Fruit fly (Drosophila melanogaster) whole organism, embryonic: Measurements from ENCODE around the gene CG43760.

Experiments used
- Aef1 ChIP-seq: fragments of 200-800 bp; sonication (Bioruptor generic); IDR thresholded peaks from 3 replicates; pipeline ENCODE4 v1.3.6; 2022; ENCODE audit warnings: missing biosample characterization, missing genetic modification characterization
- Antp ChIP-seq: fragments of 200-800 bp; sonication (Bioruptor generic); optimal IDR thresholded peaks from 3 replicates; lab custom pipeline; 2016; ENCODE audit warnings: missing biosample characterization, missing genetic modification characterization
- CG1024 ChIP-seq: fragments of 200-800 bp; sonication (Bioruptor generic); IDR thresholded peaks from 2 replicates; pipeline ENCODE4 v1.3.6; 2022; ENCODE audit warnings: missing biosample characterization, missing genetic modification characterization
- CG10321 ChIP-seq: fragments of 200-800 bp; sonication (Bioruptor generic); IDR thresholded peaks from 2 replicates; pipeline ENCODE4 v1.3.6; 2022; ENCODE audit warnings: missing biosample characterization, missing genetic modification characterization
- CG12659 ChIP-seq: fragments of 200-800 bp; sonication (Bioruptor generic); optimal IDR thresholded peaks from 3 replicates; lab custom pipeline; 2017; ENCODE audit warnings: mild to moderate bottlenecking, missing biosample characterization, missing genetic modification reagents, missing genetic modification characterization
- CG14050 ChIP-seq: fragments of 200-800 bp; sonication (Bioruptor generic); IDR thresholded peaks from 3 replicates; pipeline ENCODE4 v1.3.6; 2022; ENCODE audit warnings: missing biosample characterization, missing genetic modification characterization
- CG14710 ChIP-seq: fragments of 200-800 bp; sonication (Bioruptor generic); optimal IDR thresholded peaks from 3 replicates; lab custom pipeline; 2019; ENCODE audit warnings: missing biosample characterization, mild to moderate bottlenecking, missing genetic modification characterization, moderate library complexity
- CG15601 ChIP-seq: fragments of 200-800 bp; sonication (Bioruptor generic); optimal IDR thresholded peaks from 3 replicates; lab custom pipeline; 2019; ENCODE audit warnings: missing biosample characterization, mild to moderate bottlenecking, missing genetic modification characterization, moderate library complexity
- CG17328 ChIP-seq: fragments of 200-800 bp; sonication (Bioruptor generic); IDR thresholded peaks from 2 replicates; pipeline ENCODE4 v1.3.6; 2022; ENCODE audit warnings: missing biosample characterization, missing genetic modification characterization
- CG30403 ChIP-seq: fragments of 200-800 bp; sonication (Bioruptor generic); optimal IDR thresholded peaks from 3 replicates; lab custom pipeline; 2016; ENCODE audit warnings: missing biosample characterization, missing genetic modification characterization
- CG3847 ChIP-seq: fragments of 200-800 bp; sonication (Bioruptor generic); IDR thresholded peaks from 2 replicates; pipeline ENCODE4 v1.3.6; 2022; ENCODE audit warnings: missing biosample characterization, missing genetic modification characterization
- CG4617 ChIP-seq: fragments of 200-800 bp; sonication (Bioruptor generic); optimal IDR thresholded peaks from 3 replicates; lab custom pipeline; 2016; ENCODE audit warnings: missing biosample characterization, missing genetic modification characterization, borderline replicate concordance
- CG6683 ChIP-seq: fragments of 200-800 bp; sonication (Bioruptor generic); optimal IDR thresholded peaks from 2 replicates; lab custom pipeline; 2017; ENCODE audit warnings: missing biosample characterization, mild to moderate bottlenecking, missing genetic modification characterization, missing genetic modification reagents
- CG7357 ChIP-seq: fragments of 200-800 bp; sonication (Bioruptor generic); IDR thresholded peaks from 3 replicates; pipeline ENCODE4 v1.3.6; 2022; ENCODE audit warnings: missing biosample characterization, missing genetic modification characterization
- CG8290 ChIP-seq, 3 experiments: fragments of 200-800 bp; sonication (Bioruptor generic); optimal IDR thresholded peaks; 2 replicates each; lab custom pipeline; 2016 to 2019; ENCODE audit warnings: missing biosample characterization in 3 of 3, missing genetic modification characterization in 3 of 3, mild to moderate bottlenecking in 2 of 3, moderate library complexity in 1 of 3
- CG8944 ChIP-seq: fragments of 200-800 bp; sonication (Bioruptor generic); optimal IDR thresholded peaks from 3 replicates; lab custom pipeline; 2016; ENCODE audit warnings: missing biosample characterization, missing genetic modification characterization
- CrebB ChIP-seq: fragments of 200-800 bp; sonication (Bioruptor generic); optimal IDR thresholded peaks from 3 replicates; lab custom pipeline; 2018; ENCODE audit warnings: missing biosample characterization, mild to moderate bottlenecking, missing genetic modification characterization
- Dbx ChIP-seq: fragments of 200-800 bp; sonication (Bioruptor generic); IDR thresholded peaks from 3 replicates; pipeline ENCODE4 v1.3.6; 2022; ENCODE audit warnings: missing biosample characterization, missing genetic modification characterization
- Dek ChIP-seq: fragments of 200-800 bp; sonication (Bioruptor generic); optimal IDR thresholded peaks from 3 replicates; lab custom pipeline; 2019; ENCODE audit warnings: missing biosample characterization, mild to moderate bottlenecking, missing genetic modification characterization, moderate library complexity
- Dip2 ChIP-seq: fragments of 200-800 bp; sonication (Bioruptor generic); IDR thresholded peaks from 2 replicates; pipeline ENCODE4 v1.3.6; 2022; ENCODE audit warnings: missing biosample characterization, missing genetic modification characterization
- ERR ChIP-seq: fragments of 200-800 bp; sonication (Bioruptor generic); optimal IDR thresholded peaks from 2 replicates; lab custom pipeline; 2016; ENCODE audit warnings: missing biosample characterization, missing genetic modification characterization
- Gsc ChIP-seq: fragments of 200-800 bp; sonication (Bioruptor generic); IDR thresholded peaks from 2 replicates; pipeline ENCODE4 v1.3.6; 2022; ENCODE audit warnings: missing biosample characterization, missing genetic modification characterization
- HLH3B ChIP-seq: fragments of 200-800 bp; sonication (Bioruptor generic); IDR thresholded peaks from 2 replicates; pipeline ENCODE4 v1.3.6; 2022; ENCODE audit warnings: missing biosample characterization, missing genetic modification characterization
- Hey ChIP-seq: fragments of 200-800 bp; sonication (Bioruptor generic); optimal IDR thresholded peaks from 3 replicates; lab custom pipeline; 2018; ENCODE audit warnings: missing biosample characterization, mild to moderate bottlenecking, missing genetic modification characterization
- Lim3 ChIP-seq: fragments of 200-800 bp; sonication (Bioruptor generic); IDR thresholded peaks from 2 replicates; pipeline ENCODE4 v1.3.6; 2022; ENCODE audit warnings: missing biosample characterization, missing genetic modification characterization
- Myb ChIP-seq: fragments of 200-800 bp; sonication (Bioruptor generic); optimal IDR thresholded peaks from 2 replicates; lab custom pipeline; 2016; ENCODE audit warnings: missing biosample characterization, missing genetic modification characterization
- NFAT ChIP-seq: fragments of 200-800 bp; sonication (Bioruptor generic); IDR thresholded peaks from 2 replicates; pipeline ENCODE4 v1.3.6; 2022; ENCODE audit warnings: missing biosample characterization, missing genetic modification characterization
- Neu2 ChIP-seq: fragments of 200-800 bp; sonication (Bioruptor generic); optimal IDR thresholded peaks from 3 replicates; lab custom pipeline; 2016; ENCODE audit warnings: missing biosample characterization, missing genetic modification characterization, borderline replicate concordance
- Ptx1 ChIP-seq: fragments of 200-800 bp; sonication (Bioruptor generic); IDR thresholded peaks from 2 replicates; pipeline ENCODE4 v1.3.6; 2022; ENCODE audit warnings: missing biosample characterization, missing genetic modification characterization
- ab ChIP-seq: fragments of 200-800 bp; sonication (Bioruptor generic); optimal IDR thresholded peaks from 2 replicates; lab custom pipeline; 2016; ENCODE audit warnings: missing biosample characterization, missing genetic modification characterization
- az2 ChIP-seq: fragments of 200-800 bp; sonication (Bioruptor generic); optimal IDR thresholded peaks from 3 replicates; lab custom pipeline; 2016; ENCODE audit warnings: missing biosample characterization, missing genetic modification characterization
- cas ChIP-seq: fragments of 200-800 bp; sonication (Bioruptor generic); IDR thresholded peaks from 2 replicates; pipeline ENCODE4 v1.3.6; 2022; ENCODE audit warnings: missing biosample characterization, missing genetic modification characterization
- chn ChIP-seq: fragments of 200-800 bp; sonication (Bioruptor generic); optimal IDR thresholded peaks from 2 replicates; lab custom pipeline; 2016; ENCODE audit warnings: missing biosample characterization, missing genetic modification characterization
- grau ChIP-seq: fragments of 200-800 bp; optimal IDR thresholded peaks from 3 replicates; lab custom pipeline; 2019; ENCODE audit warnings: missing biosample characterization, mild to moderate bottlenecking, missing genetic modification characterization, moderate library complexity
- gt ChIP-seq: fragments of 200-800 bp; sonication (Bioruptor generic); IDR thresholded peaks from 2 replicates; pipeline ENCODE4 v1.3.6; 2022; ENCODE audit warnings: missing biosample characterization, missing genetic modification characterization
- hbn ChIP-seq: fragments of 200-800 bp; sonication (Bioruptor generic); IDR thresholded peaks from 2 replicates; pipeline ENCODE4 v1.3.6; 2022; ENCODE audit warnings: missing biosample characterization, missing genetic modification characterization; ENCODE audit not compliant: partially characterized antibody
- jumu ChIP-seq: fragments of 200-800 bp; sonication (Bioruptor generic); optimal IDR thresholded peaks from 3 replicates; lab custom pipeline; 2016; ENCODE audit warnings: missing biosample characterization, missing genetic modification characterization
- lov ChIP-seq, 2 experiments: fragments of 200-800 bp in 1 of 2; fragments of >200 bp in 1 of 2; sonication (Bioruptor generic) in 1 of 2; IDR thresholded peaks in 1 of 2; optimal IDR thresholded peaks in 1 of 2; 2 replicates in 1 of 2; 3 replicates in 1 of 2; pipeline versions ENCODE4 v1.3.6 to Lab custom; 2017 to 2022; ENCODE audit warnings: missing biosample characterization in 1 of 2, missing genetic modification characterization in 1 of 2
- luna ChIP-seq: fragments of 200-800 bp; sonication (Bioruptor generic); optimal IDR thresholded peaks from 2 replicates; lab custom pipeline; 2016; ENCODE audit warnings: missing biosample characterization, missing genetic modification characterization
- maf-S ChIP-seq: fragments of 200-800 bp; sonication (Bioruptor generic); optimal IDR thresholded peaks from 2 replicates; lab custom pipeline; 2016; ENCODE audit warnings: missing biosample characterization, missing genetic modification characterization
- mam ChIP-seq: fragments of 200-800 bp; sonication (Bioruptor generic); optimal IDR thresholded peaks from 3 replicates; lab custom pipeline; 2016; ENCODE audit warnings: missing biosample characterization, missing genetic modification characterization
- run ChIP-seq: fragments of 200-800 bp; sonication (Bioruptor generic); optimal IDR thresholded peaks from 3 replicates; lab custom pipeline; 2018; ENCODE audit warnings: missing biosample characterization, mild to moderate bottlenecking, missing genetic modification characterization
- slp2 ChIP-seq: fragments of 200-800 bp; sonication (Bioruptor generic); optimal IDR thresholded peaks from 2 replicates; lab custom pipeline; 2016; ENCODE audit warnings: missing biosample characterization, missing genetic modification characterization
- sna ChIP-seq: fragments of 200-800 bp; sonication (Bioruptor generic); IDR thresholded peaks from 2 replicates; pipeline ENCODE4 v1.3.6; 2022; ENCODE audit warnings: missing biosample characterization, missing genetic modification characterization; ENCODE audit not compliant: partially characterized antibody
- sqz ChIP-seq: fragments of 200-800 bp; sonication (Bioruptor generic); optimal IDR thresholded peaks from 3 replicates; lab custom pipeline; 2018; ENCODE audit warnings: missing biosample characterization, mild to moderate bottlenecking, missing genetic modification characterization
- ssp ChIP-seq: fragments of 200-800 bp; sonication (Bioruptor generic); IDR thresholded peaks from 2 replicates; pipeline ENCODE4 v1.3.6; 2022; ENCODE audit warnings: missing biosample characterization, missing genetic modification characterization
- tap ChIP-seq: fragments of 200-800 bp; optimal IDR thresholded peaks from 3 replicates; lab custom pipeline; 2019; ENCODE audit warnings: missing biosample characterization, mild to moderate bottlenecking, missing genetic modification characterization, moderate library complexity
- yki ChIP-seq: fragments of >200 bp; optimal IDR thresholded peaks from 3 replicates; lab custom pipeline; 2018

CG43760 gene

dm6 chr2L:15751259-15751555 is 25.4 kb downstream of the CG43760 start (continued):
- TF ChIP-seq CG4617 (GFP tag; lab: Kevin White, UChicago) (no peak), Gsc (GFP tag; lab: Robert Waterston, UW) (no peak), yki (lab: Kevin White, UChicago) (no peak), Ptx1 (GFP tag; lab: Robert Waterston, UW) (0 out of 2 replicates have a peak, but pooled peaks have one; percentile 1), Lim3 (no peak), CG7357 (0 out of 3 replicates have a peak, but pooled peaks have one; percentile 26)

- peak; percentile 57 for TF ChIP-seq CG3847
- TF ChIP-seq CG15601 (tag; lab: Kevin White, UChicago), result peak; percentile 17
- TF ChIP-seq CG8290 (GFP tag; optimal IDR thresholded peaks at IDR 0.05; lab: Kevin White, UChicago), result peak; percentile 79
- peak; percentile 44 to 87 for TF ChIP-seq CG8290 (tag; optimal IDR thresholded peaks at IDR 0.05; lab: Kevin White, UChicago)
- TF ChIP-seq CG1024 (GFP tag; lab: Robert Waterston, UW), result peak; percentile 39; the same call in 1 of the 2 replicates
- peak; percentile 36 for TF ChIP-seq CG12659 (GFP tag; lab: Kevin White, UChicago)
- peak; percentile 23 for TF ChIP-seq CG14710 (tag; lab: Kevin White, UChicago)
- peak; percentile 29; the same call in 1 of the 2 replicates for TF ChIP-seq ssp (GFP tag; lab: Robert Waterston, UW)
- no peak for TF ChIP-seq Hey (tag; lab: Kevin White, UChicago)
- TF ChIP-seq sna, result 0 out of 2 replicates have a peak, but pooled peaks have one; percentile 32
- peak; percentile 23 for TF ChIP-seq CrebB
- TF ChIP-seq grau, result peak; percentile 49
- TF ChIP-seq lov (optimal IDR thresholded peaks at IDR 0.05; lab: Kevin White, UChicago), result no peak
- no peak for TF ChIP-seq lov (GFP tag; IDR thresholded peaks at IDR 0.05; lab: Robert Waterston, UW)
- TF ChIP-seq slp2 (GFP tag; lab: Kevin White, UChicago), result peak; percentile 56
- peak; percentile 76 for TF ChIP-seq mam (GFP tag; lab: Kevin White, UChicago)
- peak; percentile 66 for TF ChIP-seq CG30403 (GFP tag; lab: Kevin White, UChicago)
- no peak for TF ChIP-seq Dek (tag; lab: Kevin White, UChicago)
- TF ChIP-seq CG17328 (GFP tag; lab: Robert Waterston, UW), result peak; percentile 71
- peak; percentile 37 for TF ChIP-seq az2 (GFP tag; lab: Kevin White, UChicago)
- peak; percentile 33; the same call in 1 of the 2 replicates for TF ChIP-seq HLH3B (GFP tag; lab: Robert Waterston, UW)
- no peak for TF ChIP-seq maf-S
- no peak for TF ChIP-seq gt (GFP tag; lab: Robert Waterston, UW)
- TF ChIP-seq Myb (GFP tag; lab: Kevin White, UChicago), result peak; percentile 38
- TF ChIP-seq Aef1 (GFP tag; lab: Robert Waterston, UW), result peak; percentile 30; the same call in 1 of the 3 replicates
- TF ChIP-seq CG8944 (GFP tag; lab: Kevin White, UChicago), result peak; percentile 50
- no peak for TF ChIP-seq tap (tag; lab: Kevin White, UChicago)
- peak; percentile 62 for TF ChIP-seq chn
- TF ChIP-seq CG10321 (GFP tag; lab: Robert Waterston, UW), result no peak
- TF ChIP-seq ERR, result no peak
- peak; percentile 22; the same call in 2 of the 3 replicates for TF ChIP-seq CG14050 (GFP tag; lab: Robert Waterston, UW)
- TF ChIP-seq ab, result peak; percentile 25
- no peak for TF ChIP-seq sqz (GFP tag; lab: Kevin White, UChicago)
- TF ChIP-seq Neu2 (GFP tag; lab: Kevin White, UChicago), result no peak
- no peak for TF ChIP-seq Dip2
- TF ChIP-seq hbn (GFP tag; lab: Robert Waterston, UW), result peak; percentile 34; the same call in 1 of the 2 replicates
- peak; percentile 38; the same call in 1 of the 3 replicates for TF ChIP-seq Dbx (GFP tag; lab: Robert Waterston, UW)
- TF ChIP-seq Ptx1 (GFP tag; lab: Robert Waterston, UW), result peak; percentile 69
- TF ChIP-seq cas, result 0 out of 2 replicates have a peak, but pooled peaks have one; percentile 41
- peak; percentile 68 for TF ChIP-seq Antp
- TF ChIP-seq CG6683 (GFP tag; lab: Kevin White, UChicago), result no peak
- peak; percentile 72 for TF ChIP-seq NFAT
- TF ChIP-seq run (tag; lab: Kevin White, UChicago), result no peak
- peak; percentile 22 for TF ChIP-seq jumu (GFP tag; lab: Kevin White, UChicago)
- no peak for TF ChIP-seq luna (GFP tag; lab: Kevin White, UChicago)
Measured at dm6 chr2L:15750523-15751258, 26.0 kb downstream of the CG43760 start, which contains the start of gene ND-B17. Gene ND-B17 (minus strand): TSS chr2L:15751078.
